Worm (Caenorhabditis elegans): ENCODE data around the gene F47C12.7.

Gene F47C12.7

DNA sequence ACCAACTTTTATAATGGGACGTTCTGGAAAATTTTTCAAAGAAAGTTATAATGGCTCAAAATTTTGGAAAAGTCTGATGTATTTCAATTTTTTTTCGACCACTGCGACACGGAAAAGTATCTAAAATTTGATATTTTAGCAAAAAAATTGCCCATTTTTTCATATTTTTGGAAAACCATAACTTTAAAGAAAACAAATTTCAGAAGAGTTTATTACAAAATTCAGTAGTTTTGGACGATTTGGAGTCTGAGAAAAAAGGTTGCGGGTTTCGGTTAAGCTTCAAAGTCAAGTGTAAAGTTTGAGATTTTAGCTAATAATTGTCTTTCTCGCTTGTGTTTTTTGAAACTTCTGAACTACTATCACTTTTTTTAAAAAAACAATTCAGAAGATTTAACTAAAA, 7.2 kb downstream of the F47C12.7 start:
- no peak for TF ChIP-seq rbr-2 (tag; optimal IDR thresholded peaks at IDR 0.05)
- TF ChIP-seq mxl-3 (GFP tag; optimal IDR thresholded peaks at IDR 0.05) = no peak
- peak; percentile 92 for TF ChIP-seq aha-1 (tag)
- no peak for TF ChIP-seq lin-39 (tag; optimal IDR thresholded peaks at IDR 0.05)
- TF ChIP-seq madf-5 (GFP tag; IDR thresholded peaks at IDR 0.05) = no peak
- TF ChIP-seq ama-1 (optimal IDR thresholded peaks at IDR 0.05) = no peak
- no peak for TF ChIP-seq fos-1 (tag; optimal IDR thresholded peaks at IDR 0.05)

DNA sequence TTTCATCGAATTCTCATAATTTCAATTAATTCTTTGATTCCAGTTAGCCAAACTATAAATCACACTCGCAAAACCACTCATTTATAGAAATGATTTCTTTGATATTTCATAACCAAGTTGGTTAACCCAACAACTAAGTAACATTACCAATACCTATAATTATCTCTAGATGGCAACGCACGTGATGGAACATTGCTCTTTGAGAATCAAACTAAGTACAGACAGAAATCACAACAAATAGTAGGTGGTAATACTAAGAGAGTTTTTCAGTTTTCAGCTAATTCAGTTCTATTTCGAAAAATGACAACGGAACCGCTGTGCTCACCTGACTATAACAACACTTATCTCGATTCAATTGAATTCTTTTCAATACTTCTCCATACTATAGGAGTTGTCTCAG, 13.7 kb downstream of the F47C12.7 start, which contains the start of gene srh-223:
Gene srh-223 (plus strand): TSS at position 301 of the 400 bp plus-strand sequence.
- TF ChIP-seq pha-4 (GFP tag; IDR thresholded peaks at IDR 0.05) (no peak), pha-4 (tag; optimal IDR thresholded peaks at IDR 0.05) (no peak), hif-1 (tag; optimal IDR thresholded peaks at IDR 0.05) (no peak), aha-1 (tag) (peak; percentile 64), nhr-76 (tag; optimal IDR thresholded peaks at IDR 0.05) (no peak), ctbp-1 (GFP tag; IDR thresholded peaks at IDR 0.05) (no peak), spr-3 (GFP tag; optimal IDR thresholded peaks at IDR 0.05) (no peak)

DNA sequence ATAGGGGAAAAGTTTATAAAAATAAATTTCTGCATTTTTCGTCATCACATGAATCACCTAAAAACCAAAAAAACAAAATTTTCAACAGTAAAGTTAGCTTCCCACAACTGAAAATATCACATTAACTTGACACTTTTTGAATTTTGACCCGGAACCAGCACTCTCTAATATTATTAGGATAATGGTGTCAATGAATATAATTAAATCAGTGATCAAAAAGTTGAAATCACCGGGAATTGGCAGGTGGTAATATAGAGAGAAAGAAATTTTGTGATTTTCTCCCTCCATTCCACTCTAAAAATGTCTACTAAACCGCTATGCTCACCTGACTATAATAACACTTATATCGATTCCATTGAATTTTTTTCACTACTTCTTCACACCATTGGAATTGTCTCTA, 15.8 kb downstream of the F47C12.7 start, which contains the start of gene srh-222:
Gene srh-222 (plus strand): TSS at position 301 of the 400 bp plus-strand sequence.
- TF ChIP-seq ctbp-1 (GFP tag; IDR thresholded peaks at IDR 0.05) = no peak
- no peak for TF ChIP-seq tra-1 (GFP tag; IDR thresholded peaks at IDR 0.05)
- TF ChIP-seq zip-2 (tag; optimal IDR thresholded peaks at IDR 0.05) = no peak
- no peak for TF ChIP-seq lin-39 (tag; optimal IDR thresholded peaks at IDR 0.05)
- no peak for TF ChIP-seq ceh-44 (GFP tag; IDR thresholded peaks at IDR 0.05)
- TF ChIP-seq lin-1 (GFP tag; IDR thresholded peaks at IDR 0.05) = no peak
- no peak for TF ChIP-seq dve-1 (tag; optimal IDR thresholded peaks at IDR 0.05; ENCODE audit: insufficient read depth)

DNA sequence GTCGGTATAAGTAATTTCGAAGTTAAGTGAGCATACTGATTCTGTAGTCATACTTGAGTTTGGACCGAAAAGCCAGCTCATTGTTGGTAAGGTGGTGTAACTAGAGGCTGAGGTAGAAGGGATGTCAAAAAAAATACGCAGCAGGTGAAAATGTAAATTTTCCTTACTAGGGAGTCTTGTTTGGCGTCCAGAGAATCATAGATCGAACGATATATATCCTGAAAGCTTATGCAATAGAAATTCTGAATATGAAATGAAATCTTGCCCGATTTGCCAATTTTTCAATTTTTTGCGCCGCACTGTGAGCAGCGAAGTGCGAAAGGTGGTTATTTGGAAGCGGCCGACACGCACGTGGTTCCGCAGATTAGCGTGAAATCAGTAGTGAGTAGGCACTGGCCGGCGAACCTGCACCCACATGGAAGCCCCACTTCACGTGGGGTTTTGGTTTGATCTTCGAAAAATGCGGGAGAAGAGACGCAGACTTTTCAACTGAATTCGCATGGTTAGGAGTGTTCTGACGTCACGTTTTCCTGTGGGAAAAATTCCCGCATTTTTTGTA, 17.2 kb downstream of the F47C12.7 start, which contains the start of gene srh-220:
Gene srh-220 (minus strand): TSS at position 51 of the 559 bp plus-strand sequence.
- TF ChIP-seq mes-2 (tag; optimal IDR thresholded peaks at IDR 0.05; ENCODE audit: poor library complexity, severe bottlenecking) (no peak), hlh-30 (tag; optimal IDR thresholded peaks at IDR 0.05; ENCODE audit: insufficient read depth) (no peak), F26F4.8 (GFP tag; conservative IDR thresholded peaks at IDR 0.05) (0 out of 2 replicates have a peak, but pooled peaks have one; percentile 51), F49E8.2 (tag; optimal IDR thresholded peaks at IDR 0.05; ENCODE audit: borderline replicate concordance) (no peak), nhr-11 (tag; optimal IDR thresholded peaks at IDR 0.05) (no peak)

DNA sequence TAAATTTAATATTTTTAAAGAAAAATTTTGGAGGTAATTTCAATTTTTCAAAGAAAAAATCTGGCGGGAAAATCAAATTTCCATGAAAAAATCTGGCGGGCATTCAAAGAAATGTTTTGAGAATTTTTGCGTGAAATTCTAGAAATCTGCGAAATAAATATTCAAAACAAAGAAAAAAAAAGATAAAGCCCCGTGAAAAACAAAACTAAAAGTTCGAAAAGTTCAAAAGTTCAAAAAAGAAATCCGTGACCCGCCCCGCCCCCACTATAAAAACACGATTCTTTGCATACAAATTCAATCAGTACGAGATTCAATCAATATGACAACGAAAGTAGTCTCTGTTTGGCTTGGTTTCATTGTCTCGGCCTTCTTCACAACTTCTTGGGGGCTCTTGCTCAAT, 22.2 kb downstream of the F47C12.7 start, which contains the start of gene clec-79:
Gene clec-79 (plus strand): TSS at position 301 of the 400 bp plus-strand sequence.
- TF ChIP-seq lin-13 (GFP tag; optimal IDR thresholded peaks at IDR 0.05) = no peak
- no peak for TF ChIP-seq ceh-20 (GFP tag; IDR thresholded peaks at IDR 0.05)
- no peak for TF ChIP-seq pqm-1 (tag; optimal IDR thresholded peaks at IDR 0.05)
- no peak for TF ChIP-seq nhr-77 (tag; optimal IDR thresholded peaks at IDR 0.05)
- TF ChIP-seq pha-4 (GFP tag; IDR thresholded peaks at IDR 0.05) = no peak
- TF ChIP-seq pha-4 (tag; optimal IDR thresholded peaks at IDR 0.05) = no peak
- TF ChIP-seq mdl-1 (tag; optimal IDR thresholded peaks at IDR 0.05) = no peak
- TF ChIP-seq mxl-3 (GFP tag; optimal IDR thresholded peaks at IDR 0.05) = no peak
- no peak for TF ChIP-seq zip-11 (GFP tag; IDR thresholded peaks at IDR 0.05)
- TF ChIP-seq arid-1 (GFP tag; conservative IDR thresholded peaks at IDR 0.05) = no peak
- TF ChIP-seq zip-2 (tag; optimal IDR thresholded peaks at IDR 0.05) = no peak
- TF ChIP-seq fkh-10 (GFP tag; optimal IDR thresholded peaks at IDR 0.05) = no peak
- no peak for TF ChIP-seq lin-38 (GFP tag; IDR thresholded peaks at IDR 0.05)
- no peak for TF ChIP-seq mep-1 (tag; optimal IDR thresholded peaks at IDR 0.05)
- no peak for TF ChIP-seq ceh-44 (GFP tag; IDR thresholded peaks at IDR 0.05)
- TF ChIP-seq lir-3 (tag; optimal IDR thresholded peaks at IDR 0.05) = no peak
- TF ChIP-seq unc-39 (tag; optimal IDR thresholded peaks at IDR 0.05) = no peak
- TF ChIP-seq ctbp-1 (GFP tag; IDR thresholded peaks at IDR 0.05) = no peak
- no peak for TF ChIP-seq lin-1 (GFP tag; IDR thresholded peaks at IDR 0.05)
- no peak for TF ChIP-seq daf-16 (GFP tag; optimal IDR thresholded peaks at IDR 0.05)
- no peak for TF ChIP-seq daf-16 (tag; optimal IDR thresholded peaks at IDR 0.05)

All from whole organism, L4 larva.